Fruit fly (Drosophila melanogaster) whole organism, embryonic: ENCODE measurements around the gene CG46304.
A peak's percentile ranks its signal among the peaks of the same experiment; 100 is the strongest.

ENCODE experiments used
- Bgb ChIP-seq: fragments of 200-800 bp; sonication (Bioruptor generic); IDR thresholded peaks from 2 replicates; pipeline ENCODE4 v1.3.6; 2022; ENCODE audit warnings: missing biosample characterization, missing genetic modification characterization; ENCODE audit not compliant: partially characterized antibody
- CG1024 ChIP-seq: fragments of 200-800 bp; sonication (Bioruptor generic); IDR thresholded peaks from 2 replicates; pipeline ENCODE4 v1.3.6; 2022; ENCODE audit warnings: missing biosample characterization, missing genetic modification characterization
- CG14710 ChIP-seq: fragments of 200-800 bp; sonication (Bioruptor generic); optimal IDR thresholded peaks from 3 replicates; lab custom pipeline; 2019; ENCODE audit warnings: missing biosample characterization, mild to moderate bottlenecking, missing genetic modification characterization, moderate library complexity
- CG18619 ChIP-seq: fragments of 200-800 bp; sonication (Bioruptor generic); optimal IDR thresholded peaks from 3 replicates; lab custom pipeline; 2017; ENCODE audit warnings: missing biosample characterization, mild to moderate bottlenecking, missing genetic modification characterization
- CG2712 ChIP-seq: fragments of 200-800 bp; optimal IDR thresholded peaks from 3 replicates; lab custom pipeline; 2019; ENCODE audit warnings: missing biosample characterization, mild to moderate bottlenecking, missing genetic modification characterization, moderate library complexity
- CG34224 ChIP-seq: fragments of 200-800 bp; sonication (Bioruptor generic); IDR thresholded peaks from 3 replicates; pipeline ENCODE4 v1.3.6; 2022; ENCODE audit warnings: missing biosample characterization, missing genetic modification characterization; ENCODE audit not compliant: partially characterized antibody
- CG3838 ChIP-seq: fragments of 200-800 bp; sonication (Bioruptor generic); optimal IDR thresholded peaks from 3 replicates; lab custom pipeline; 2016; ENCODE audit warnings: missing biosample characterization, missing genetic modification characterization
- CG4328 ChIP-seq: fragments of 200-800 bp; sonication (Bioruptor generic); optimal IDR thresholded peaks from 3 replicates; lab custom pipeline; 2017; ENCODE audit warnings: missing biosample characterization, missing genetic modification reagents, missing genetic modification characterization
- CG4404 ChIP-seq: fragments of 200-800 bp; sonication (Bioruptor generic); IDR thresholded peaks from 2 replicates; pipeline ENCODE4 v1.3.6; 2022; ENCODE audit warnings: missing biosample characterization, missing genetic modification characterization
- CG4617 ChIP-seq: fragments of 200-800 bp; sonication (Bioruptor generic); optimal IDR thresholded peaks from 3 replicates; lab custom pipeline; 2016; ENCODE audit warnings: missing biosample characterization, missing genetic modification characterization, borderline replicate concordance
- CG6175 ChIP-seq: fragments of 200-800 bp; sonication (Bioruptor generic); IDR thresholded peaks from 3 replicates; pipeline ENCODE4 v1.3.6; 2022; ENCODE audit warnings: missing biosample characterization, missing genetic modification characterization
- CG6683 ChIP-seq: fragments of 200-800 bp; sonication (Bioruptor generic); optimal IDR thresholded peaks from 2 replicates; lab custom pipeline; 2017; ENCODE audit warnings: missing biosample characterization, mild to moderate bottlenecking, missing genetic modification characterization, missing genetic modification reagents
- CG6765 ChIP-seq: fragments of 200-800 bp; sonication (Bioruptor generic); optimal IDR thresholded peaks from 3 replicates; lab custom pipeline; 2017; ENCODE audit warnings: missing biosample characterization, mild to moderate bottlenecking, missing genetic modification characterization
- CG7786 ChIP-seq: fragments of 200-800 bp; sonication (Bioruptor generic); optimal IDR thresholded peaks from 2 replicates; lab custom pipeline; 2016; ENCODE audit warnings: missing biosample characterization, missing genetic modification characterization
- CG8089 ChIP-seq: fragments of 200-800 bp; sonication (Bioruptor generic); optimal IDR thresholded peaks from 3 replicates; lab custom pipeline; 2016; ENCODE audit warnings: missing biosample characterization, missing genetic modification characterization
- CG9609 ChIP-seq: fragments of 200-800 bp; sonication (Bioruptor generic); optimal IDR thresholded peaks from 3 replicates; lab custom pipeline; 2016; ENCODE audit warnings: missing biosample characterization, missing genetic modification characterization
- CkIIα-i1 ChIP-seq: fragments of 200-800 bp; sonication (Bioruptor generic); IDR thresholded peaks from 2 replicates; pipeline ENCODE4 v1.3.6; 2022; ENCODE audit warnings: missing biosample characterization, missing genetic modification characterization
- Dbx ChIP-seq: fragments of 200-800 bp; sonication (Bioruptor generic); IDR thresholded peaks from 3 replicates; pipeline ENCODE4 v1.3.6; 2022; ENCODE audit warnings: missing biosample characterization, missing genetic modification characterization
- Dp ChIP-seq: fragments of 200-800 bp; sonication (Bioruptor generic); optimal IDR thresholded peaks from 2 replicates; lab custom pipeline; 2018; ENCODE audit warnings: missing biosample characterization, mild to moderate bottlenecking, missing genetic modification characterization, moderate library complexity
- H2.0 ChIP-seq: fragments of 200-800 bp; sonication (Bioruptor generic); IDR thresholded peaks from 2 replicates; pipeline ENCODE4 v1.3.6; 2022; ENCODE audit warnings: missing biosample characterization, missing genetic modification characterization
- HLH3B ChIP-seq: fragments of 200-800 bp; sonication (Bioruptor generic); IDR thresholded peaks from 2 replicates; pipeline ENCODE4 v1.3.6; 2022; ENCODE audit warnings: missing biosample characterization, missing genetic modification characterization
- Jarid2 ChIP-seq: fragments of 200-800 bp; sonication (Bioruptor generic); optimal IDR thresholded peaks from 3 replicates; lab custom pipeline; 2017; ENCODE audit warnings: mild to moderate bottlenecking, missing biosample characterization, missing genetic modification reagents, missing genetic modification characterization
- Mad ChIP-seq: fragments of 200-800 bp; sonication (Bioruptor generic); optimal IDR thresholded peaks from 2 replicates; lab custom pipeline; 2016; ENCODE audit warnings: missing biosample characterization, missing genetic modification characterization
- Pdp1 ChIP-seq, 2 experiments: fragments of 200-800 bp; sonication (Bioruptor generic); optimal IDR thresholded peaks; 3 replicates each; lab custom pipeline; 2016; ENCODE audit warnings: missing biosample characterization in 2 of 2, missing genetic modification characterization in 2 of 2, mild to moderate bottlenecking in 1 of 2, moderate library complexity in 1 of 2
- Rx ChIP-seq: fragments of 200-800 bp; sonication (Bioruptor generic); IDR thresholded peaks from 2 replicates; pipeline ENCODE4 v1.3.6; 2022; ENCODE audit warnings: missing biosample characterization, missing genetic modification characterization
- Six4 ChIP-seq: fragments of 200-800 bp; sonication (Bioruptor generic); optimal IDR thresholded peaks from 2 replicates; lab custom pipeline; 2016; ENCODE audit warnings: missing biosample characterization, missing genetic modification characterization
- Ssrp ChIP-seq: fragments of 200-800 bp; sonication (Bioruptor generic); optimal IDR thresholded peaks from 2 replicates; lab custom pipeline; 2018; ENCODE audit warnings: missing biosample characterization, mild to moderate bottlenecking, missing genetic modification characterization, moderate library complexity
- YL-1 ChIP-seq: fragments of 200-800 bp; sonication (Bioruptor generic); optimal IDR thresholded peaks from 3 replicates; lab custom pipeline; 2017; ENCODE audit warnings: missing biosample characterization, mild to moderate bottlenecking, missing genetic modification characterization
- az2 ChIP-seq: fragments of 200-800 bp; sonication (Bioruptor generic); optimal IDR thresholded peaks from 3 replicates; lab custom pipeline; 2016; ENCODE audit warnings: missing biosample characterization, missing genetic modification characterization
- bcd ChIP-seq: fragments of 200-800 bp; sonication (Bioruptor generic); optimal IDR thresholded peaks from 2 replicates; lab custom pipeline; 2017; ENCODE audit warnings: missing biosample characterization, mild to moderate bottlenecking, missing genetic modification characterization
- caup ChIP-seq: fragments of 200-800 bp; sonication (Bioruptor generic); optimal IDR thresholded peaks from 3 replicates; lab custom pipeline; 2017; ENCODE audit warnings: missing biosample characterization, mild to moderate bottlenecking, missing genetic modification characterization, moderate library complexity; ENCODE audit not compliant: severe bottlenecking
- croc ChIP-seq: fragments of 200-800 bp; sonication (Bioruptor generic); conservative IDR thresholded peaks from 3 replicates; pipeline ENCODE4 v1.3.6; 2022; ENCODE audit warnings: missing biosample characterization, missing genetic modification characterization
- dmrt11E ChIP-seq: fragments of 200-800 bp; sonication (Bioruptor generic); optimal IDR thresholded peaks from 3 replicates; lab custom pipeline; 2018; ENCODE audit warnings: missing biosample characterization, mild to moderate bottlenecking, missing genetic modification characterization, moderate library complexity
- fd96Cb ChIP-seq: fragments of 200-800 bp; sonication (Bioruptor generic); optimal IDR thresholded peaks from 2 replicates; lab custom pipeline; 2018; ENCODE audit warnings: missing biosample characterization, mild to moderate bottlenecking, missing genetic modification characterization, moderate library complexity
- gcm ChIP-seq: fragments of 200-800 bp; sonication (Bioruptor generic); optimal IDR thresholded peaks from 2 replicates; lab custom pipeline; 2019; ENCODE audit warnings: missing biosample characterization, mild to moderate bottlenecking, missing genetic modification characterization, moderate library complexity
- grn ChIP-seq: fragments of 200-800 bp; sonication (Bioruptor generic); optimal IDR thresholded peaks from 3 replicates; lab custom pipeline; 2017; ENCODE audit warnings: missing biosample characterization, missing genetic modification characterization
- gsb-n ChIP-seq: fragments of 200-800 bp; sonication (Bioruptor generic); optimal IDR thresholded peaks from 3 replicates; lab custom pipeline; 2018; ENCODE audit warnings: missing biosample characterization, mild to moderate bottlenecking, missing genetic modification characterization
- ken ChIP-seq: fragments of 200-800 bp; sonication (Bioruptor generic); IDR thresholded peaks from 3 replicates; pipeline ENCODE4 v1.3.6; 2022; ENCODE audit warnings: missing biosample characterization, missing genetic modification characterization
- lola ChIP-seq, 3 experiments: fragments of >200 bp in 2 of 3; fragments of 200-800 bp in 1 of 3; sonication (Bioruptor generic) in 1 of 3; optimal IDR thresholded peaks; 2 replicates each; lab custom pipeline; 2017 to 2019; ENCODE audit warnings: missing biosample characterization in 3 of 3, missing genetic modification characterization in 3 of 3, mild to moderate bottlenecking in 1 of 3, moderate library complexity in 1 of 3
- nerfin-1 ChIP-seq: fragments of 200-800 bp; sonication (Bioruptor generic); optimal IDR thresholded peaks from 3 replicates; lab custom pipeline; 2019; ENCODE audit warnings: missing biosample characterization, mild to moderate bottlenecking, missing genetic modification characterization, moderate library complexity
- oc ChIP-seq: fragments of 200-800 bp; sonication (Bioruptor generic); optimal IDR thresholded peaks from 2 replicates; lab custom pipeline; 2018; ENCODE audit warnings: missing biosample characterization, mild to moderate bottlenecking, missing genetic modification characterization, moderate library complexity
- odd ChIP-seq: fragments of 200-800 bp; sonication (Bioruptor generic); optimal IDR thresholded peaks from 2 replicates; lab custom pipeline; 2017; ENCODE audit warnings: missing biosample characterization, mild to moderate bottlenecking, missing genetic modification characterization
- pan ChIP-seq, 4 experiments: fragments of >200 bp in 3 of 4; fragments of 200-800 bp in 1 of 4; sonication (Bioruptor generic) in 1 of 4; optimal IDR thresholded peaks in 3 of 4; IDR thresholded peaks in 1 of 4; 2 replicates each; pipeline versions ENCODE4 v1.3.6 to Lab custom; 2017 to 2022; ENCODE audit warnings: missing biosample characterization in 2 of 4, missing genetic modification characterization in 2 of 4, mixed read lengths in 1 of 4
- ranshi ChIP-seq: fragments of 200-800 bp; sonication (Bioruptor generic); IDR thresholded peaks from 2 replicates; pipeline ENCODE4 v1.3.6; 2022; ENCODE audit warnings: missing biosample characterization, missing genetic modification characterization
- trh ChIP-seq: fragments of 200-800 bp; sonication (Bioruptor generic); optimal IDR thresholded peaks from 2 replicates; lab custom pipeline; 2016; ENCODE audit warnings: missing biosample characterization, missing genetic modification characterization
- unc-4 ChIP-seq: fragments of 200-800 bp; sonication (Bioruptor generic); IDR thresholded peaks from 2 replicates; pipeline ENCODE4 v1.3.6; 2022; ENCODE audit warnings: missing biosample characterization, missing genetic modification characterization; ENCODE audit not compliant: partially characterized antibody
- wek ChIP-seq: fragments of 200-800 bp; sonication (Bioruptor generic); optimal IDR thresholded peaks from 3 replicates; lab custom pipeline; 2018; ENCODE audit warnings: missing biosample characterization, mild to moderate bottlenecking, missing genetic modification characterization, moderate library complexity
- zf30C ChIP-seq: fragments of 200-800 bp; sonication (Bioruptor generic); optimal IDR thresholded peaks from 3 replicates; lab custom pipeline; 2018; ENCODE audit warnings: missing biosample characterization, mild to moderate bottlenecking, missing genetic modification characterization

The CG46304 gene

dm6 chr2L:18896818-18897578, 49.1 kb upstream of the CG46304 start (continued):
- TF ChIP-seq fd96Cb (tag; lab: Kevin White, UChicago) (peak; percentile 30), Jarid2 (GFP tag; lab: Kevin White, UChicago) (no peak), az2 (peak; percentile 12), CG8089 (no peak), caup (GFP tag; lab: Kevin White, UChicago) (no peak), CG14710 (tag; lab: Kevin White, UChicago) (peak; percentile 51), Rx (GFP tag; lab: Robert Waterston, UW) (no peak), gsb-n (no peak), CG3838 (GFP tag; lab: Kevin White, UChicago) (no peak), CkIIα-i1 (GFP tag; lab: Robert Waterston, UW) (no peak), CG34224 (GFP tag; lab: Robert Waterston, UW) (no peak), Ssrp (tag; lab: Kevin White, UChicago) (peak; percentile 20), CG18619 (no peak), CG6683 (GFP tag; lab: Kevin White, UChicago) (no peak), Pdp1 (GFP tag; optimal IDR thresholded peaks at IDR 0.05; lab: Kevin White, UChicago) (no peak), grn (no peak), YL-1 (no peak), bcd (no peak), CG4617 (GFP tag; lab: Kevin White, UChicago) (no peak), dmrt11E (peak; percentile 61), CG6175 (GFP tag; lab: Robert Waterston, UW) (no peak), gcm (GFP tag; lab: Kevin White, UChicago) (peak; percentile 1), nerfin-1 (no peak), unc-4 (no peak), trh (no peak), Mad (no peak), oc (tag; lab: Kevin White, UChicago) (no peak), Dbx (GFP tag; lab: Robert Waterston, UW) (no peak), CG2712 (tag; lab: Kevin White, UChicago) (peak; percentile 50), pan (optimal IDR thresholded peaks at IDR 0.05; lab: Kevin White, UChicago) (no peak), pan (GFP tag; optimal IDR thresholded peaks at IDR 0.05 in 1 of 2, IDR thresholded peaks at IDR 0.05 in 1 of 2) (no peak), CG4328 (GFP tag; lab: Kevin White, UChicago) (no peak), zf30C (peak; percentile 36), HLH3B (no peak), ranshi (GFP tag; lab: Robert Waterston, UW) (no peak), odd (GFP tag; lab: Kevin White, UChicago) (no peak), lola (GFP tag; optimal IDR thresholded peaks at IDR 0.05; lab: Kevin White, UChicago) (peak in 1 of 3 experiments; percentile 63), CG1024 (GFP tag; lab: Robert Waterston, UW) (no peak), CG9609 (GFP tag; lab: Kevin White, UChicago) (no peak), Dp (GFP tag; lab: Kevin White, UChicago) (no peak), Bgb (GFP tag; lab: Robert Waterston, UW) (no peak), Six4 (GFP tag; lab: Kevin White, UChicago) (peak; percentile 4), H2.0 (GFP tag; lab: Robert Waterston, UW) (no peak), CG7786 (GFP tag; lab: Kevin White, UChicago) (no peak), ken (no peak), CG6765 (GFP tag; lab: Kevin White, UChicago) (no peak), wek (GFP tag; lab: Kevin White, UChicago) (no peak), croc (GFP tag; lab: Robert Waterston, UW) (no peak), CG4404 (GFP tag; lab: Robert Waterston, UW) (no peak)
